Worm (Caenorhabditis elegans): Measurements from ENCODE around the gene far-1.

DNA sequence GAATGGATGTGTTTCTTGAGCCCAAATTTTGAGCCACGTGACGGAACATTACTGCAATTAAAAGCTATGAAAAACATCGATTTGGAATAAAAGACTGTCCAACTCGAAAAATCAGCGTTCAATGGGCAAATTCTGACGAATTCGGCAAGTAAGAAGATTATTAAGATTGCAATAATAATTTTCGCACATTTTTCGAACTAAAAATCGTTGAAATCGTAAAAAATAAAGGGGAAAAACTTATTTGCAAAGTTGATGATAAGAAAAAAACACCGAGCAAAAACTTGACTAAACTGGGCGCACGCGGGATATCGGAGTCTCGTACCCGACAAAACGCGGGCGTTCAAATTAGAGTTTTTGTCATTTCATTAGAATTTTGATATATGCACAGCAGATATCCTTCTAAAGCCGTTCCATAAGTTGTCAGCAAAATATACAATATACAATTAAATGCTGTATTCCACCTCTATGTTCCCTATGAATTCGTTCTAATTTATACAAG, 8.4 kb upstream of the far-1 start, which contains the start of the genes mccc-2 and mrpl-44:
- no peak for TF ChIP-seq skn-1 (tag; optimal IDR thresholded peaks at IDR 0.05)
- TF ChIP-seq zag-1 (tag; optimal IDR thresholded peaks at IDR 0.05): no peak
- TF ChIP-seq ama-1 (optimal IDR thresholded peaks at IDR 0.05): no peak
- no peak for TF ChIP-seq lin-39 (tag; optimal IDR thresholded peaks at IDR 0.05)
- TF ChIP-seq nhr-11 (tag; optimal IDR thresholded peaks at IDR 0.05): no peak
- TF ChIP-seq unc-62 (GFP tag; optimal IDR thresholded peaks at IDR 0.05): no peak
- TF ChIP-seq lir-3 (tag; optimal IDR thresholded peaks at IDR 0.05; ENCODE audit: poor library complexity): no peak
